Fruit fly (Drosophila melanogaster) whole organism, prepupa: ENCODE measurements around the gene CG32152.
A peak's percentile ranks its signal among the peaks of the same experiment; 100 is the strongest.

Source experiments
- CG34406 ChIP-seq: fragments of 200-800 bp; sonication (Bioruptor generic); optimal IDR thresholded peaks from 3 replicates; lab custom pipeline; 2016; ENCODE audit warnings: missing biosample characterization, missing genetic modification characterization
- CG6808 ChIP-seq: fragments of 200-800 bp; sonication (Bioruptor generic); optimal IDR thresholded peaks from 3 replicates; lab custom pipeline; 2017; ENCODE audit warnings: missing biosample characterization, missing genetic modification characterization, mild to moderate bottlenecking, moderate library complexity, missing genetic modification reagents
- Eip78C ChIP-seq: fragments of 200-800 bp; sonication (Bioruptor generic); peaks from one replicate; lab custom pipeline; 2016; ENCODE audit warnings: missing biosample characterization, missing genetic modification characterization
- Sox102F ChIP-seq: fragments of 200-800 bp; sonication (Bioruptor generic); optimal IDR thresholded peaks from 2 replicates; lab custom pipeline; 2016; ENCODE audit warnings: missing biosample characterization, mild to moderate bottlenecking, missing genetic modification characterization

DNA sequence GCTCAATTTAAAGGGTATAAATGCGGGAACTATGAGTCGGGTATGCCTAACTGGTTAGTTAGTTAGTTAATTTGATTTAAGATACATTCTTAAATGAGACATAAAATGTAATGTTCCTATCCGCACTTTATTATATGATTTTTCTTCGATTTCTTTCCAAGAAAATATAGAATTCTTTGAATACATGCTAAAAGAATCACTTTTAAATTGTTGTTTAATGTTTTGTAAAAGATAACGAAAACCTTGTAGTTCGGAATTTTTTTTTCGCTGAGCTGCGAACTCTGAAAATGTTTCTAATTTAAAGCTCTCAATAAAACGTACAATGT lies 16.2 kb upstream of the CG32152 start:
- no peak for TF ChIP-seq CG34406 (GFP tag; lab: Kevin White, UChicago)
- TF ChIP-seq Sox102F (GFP tag; lab: Kevin White, UChicago), result no peak
- peak; percentile 69 for TF ChIP-seq Eip78C (GFP tag; lab: Kevin White, UChicago)
- no peak for TF ChIP-seq CG6808
